Worm (Caenorhabditis elegans) whole organism, L2 larva: ENCODE data around the gene R02F11.12.

Source experiments
- blmp-1 ChIP-seq: sonication (generic microtip); optimal IDR thresholded peaks from 2 replicates; lab custom pipeline; 2017; ENCODE audit warnings: missing genetic modification characterization, mild to moderate bottlenecking, missing compliant biosample characterization, antibody characterized with exemption, moderate library complexity; ENCODE audit not compliant: insufficient read depth
- unc-39 ChIP-seq: fragments of 150-350 bp; optimal IDR thresholded peaks from 2 replicates; lab custom pipeline; 2014; ENCODE audit warnings: missing biosample characterization, missing genetic modification characterization

DNA sequence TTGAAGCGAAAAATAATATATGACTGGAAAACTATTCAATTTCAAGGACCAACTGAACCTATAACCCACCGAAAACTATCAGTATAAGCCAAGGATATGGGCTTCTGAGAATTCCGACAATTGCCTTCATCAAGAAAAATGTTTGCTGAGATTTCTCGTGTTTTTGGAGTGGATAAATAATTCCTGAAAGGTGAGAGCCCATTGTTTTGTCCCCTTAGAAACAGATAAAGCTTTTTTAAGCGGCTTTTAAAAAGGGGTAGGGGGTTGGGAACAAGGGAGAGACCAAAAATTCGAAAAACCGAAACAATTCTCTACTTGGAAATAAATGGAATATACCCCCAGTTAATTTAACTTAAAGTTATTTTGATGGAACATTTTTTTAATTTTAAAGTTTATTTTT, 24.0 kb upstream of the R02F11.12 start, which contains the start of gene C18G1.8:
- TF ChIP-seq blmp-1 (tag; lab: Kevin White, UChicago): no peak
- no peak for TF ChIP-seq unc-39 (tag; lab: Kevin White, UChicago)
